Comparison of ENCODE assay signal across 1 fruit fly cellular context in the genomic region with DNA sequence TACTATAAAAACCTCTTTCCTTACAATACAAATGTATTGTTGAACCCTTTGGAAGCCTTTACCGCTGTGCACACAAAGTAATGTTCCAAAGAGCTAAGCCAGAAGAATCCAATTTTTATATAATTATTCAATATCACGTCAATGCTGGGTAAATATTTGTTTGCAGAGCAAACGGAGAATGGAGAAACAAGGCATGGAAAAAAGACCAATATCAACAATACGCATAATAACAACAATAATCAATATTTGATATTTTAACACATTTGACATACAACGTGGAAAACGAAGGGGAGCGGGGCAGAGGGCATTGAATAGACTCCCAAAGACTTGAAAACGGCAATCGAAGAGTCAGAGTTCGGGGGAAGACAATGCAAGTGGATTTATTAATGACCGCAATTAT.
TF ChIP-seq lines count a peak whose summit lies in the region.

No protein-coding gene starts in this region.

TF ChIP-seq in whole organism, embryonic, 481 proteins besides CTCF, POLR2A, EP300 and RAD21 (continued from another document):
- no peak for TF ChIP-seq CG12744 (GFP tag; optimal IDR thresholded peaks at IDR 0.05; lab: Kevin White, UChicago)
- TF ChIP-seq nerfin-1 (tag; optimal IDR thresholded peaks at IDR 0.05; lab: Kevin White, UChicago) = peak; percentile 22
- TF ChIP-seq Sox100B (GFP tag; optimal IDR thresholded peaks at IDR 0.05; lab: Kevin White, UChicago) = peak; percentile 76
- peak; percentile 17 for TF ChIP-seq CG10654 (GFP tag; optimal IDR thresholded peaks at IDR 0.05; lab: Kevin White, UChicago)
- peak; percentile 72 for TF ChIP-seq Hmr (GFP tag; optimal IDR thresholded peaks at IDR 0.05; lab: Kevin White, UChicago)
- peak; percentile 42 for TF ChIP-seq schlank (tag; optimal IDR thresholded peaks at IDR 0.05; lab: Kevin White, UChicago)
- TF ChIP-seq HmgZ (tag; optimal IDR thresholded peaks at IDR 0.05; lab: Kevin White, UChicago) = peak; percentile 95
- TF ChIP-seq cas (GFP tag; IDR thresholded peaks at IDR 0.05; lab: Robert Waterston, UW) = no peak
- no peak for TF ChIP-seq unc-4 (GFP tag; IDR thresholded peaks at IDR 0.05; lab: Robert Waterston, UW; ENCODE audit: partially characterized antibody)
- peak; percentile 39 for TF ChIP-seq fd96Cb (tag; optimal IDR thresholded peaks at IDR 0.05; lab: Kevin White, UChicago)
- no peak for TF ChIP-seq lov (optimal IDR thresholded peaks at IDR 0.05; lab: Kevin White, UChicago)
- TF ChIP-seq lov (GFP tag; IDR thresholded peaks at IDR 0.05; lab: Robert Waterston, UW) = 0 out of 3 replicates have a peak, but pooled peaks have one; percentile 56
- peak; percentile 56 for TF ChIP-seq CG31365 (tag; optimal IDR thresholded peaks at IDR 0.05; lab: Kevin White, UChicago)
- peak; percentile 56 for TF ChIP-seq scrt (GFP tag; optimal IDR thresholded peaks at IDR 0.05; lab: Kevin White, UChicago)
- TF ChIP-seq CG6689 (GFP tag; IDR thresholded peaks at IDR 0.05; lab: Robert Waterston, UW) = 0 out of 2 replicates have a peak, but pooled peaks have one; percentile 18
- peak; percentile 63; the same call in 2 of the 3 replicates for TF ChIP-seq CG11695 (GFP tag; IDR thresholded peaks at IDR 0.05; lab: Robert Waterston, UW)
- TF ChIP-seq ac (GFP tag; optimal IDR thresholded peaks at IDR 0.05; lab: Kevin White, UChicago) = peak; percentile 63
- TF ChIP-seq CG4617 (GFP tag; optimal IDR thresholded peaks at IDR 0.05; lab: Kevin White, UChicago; ENCODE audit: borderline replicate concordance) = no peak
- peak; percentile 78 for TF ChIP-seq fd3F (GFP tag; optimal IDR thresholded peaks at IDR 0.05; lab: Kevin White, UChicago)
- peak; percentile 12 for TF ChIP-seq kay (GFP tag; optimal IDR thresholded peaks at IDR 0.05; lab: Kevin White, UChicago)
- TF ChIP-seq Hr39 (optimal IDR thresholded peaks at IDR 0.05; lab: Kevin White, UChicago) = no peak
- TF ChIP-seq CG10431 (GFP tag; optimal IDR thresholded peaks at IDR 0.05; lab: Kevin White, UChicago) = peak; percentile 72
- TF ChIP-seq CG4424 (GFP tag; optimal IDR thresholded peaks at IDR 0.05; lab: Kevin White, UChicago) = no peak
- TF ChIP-seq Hr51 (GFP tag; optimal IDR thresholded peaks at IDR 0.05; lab: Kevin White, UChicago) = peak; percentile 31 to 37
TF ChIP-seq in whole organism, embryonic: peak in this region for 218.
